Fruit fly (Drosophila melanogaster) whole organism, prepupa: ENCODE results near the gene CG5024.

Experiments used
- CG10631 ChIP-seq: fragments of 200-800 bp; sonication (Bioruptor generic); optimal IDR thresholded peaks from 2 replicates; lab custom pipeline; 2016; ENCODE audit warnings: missing biosample characterization, missing genetic modification characterization
- CG10669 ChIP-seq: fragments of 200-800 bp; sonication (Bioruptor generic); optimal IDR thresholded peaks from 3 replicates; lab custom pipeline; 2018; ENCODE audit warnings: missing biosample characterization, mild to moderate bottlenecking, missing genetic modification characterization, moderate library complexity
- CG11762 ChIP-seq: fragments of 200-800 bp; sonication (Bioruptor generic); optimal IDR thresholded peaks from 3 replicates; lab custom pipeline; 2016; ENCODE audit warnings: missing biosample characterization, missing genetic modification characterization; ENCODE audit not compliant: insufficient read depth
- CG11902 ChIP-seq: fragments of 200-800 bp; sonication (Bioruptor generic); optimal IDR thresholded peaks from 3 replicates; lab custom pipeline; 2016; ENCODE audit warnings: missing biosample characterization, missing genetic modification characterization
- CG15336 ChIP-seq: fragments of 200-800 bp; sonication (Bioruptor generic); IDR thresholded peaks from 2 replicates; pipeline ENCODE4 v1.3.6; 2022; ENCODE audit warnings: missing biosample characterization, missing genetic modification characterization
- CG1621 ChIP-seq: fragments of 200-800 bp; sonication (Bioruptor generic); optimal IDR thresholded peaks from 3 replicates; lab custom pipeline; 2018; ENCODE audit warnings: missing biosample characterization, mild to moderate bottlenecking, missing genetic modification characterization
- CG16779 ChIP-seq: fragments of 200-800 bp; sonication (Bioruptor generic); optimal IDR thresholded peaks from 3 replicates; lab custom pipeline; 2017; ENCODE audit warnings: missing biosample characterization, mild to moderate bottlenecking, missing genetic modification characterization
- CG3032 ChIP-seq: fragments of 200-800 bp; optimal IDR thresholded peaks from 2 replicates; lab custom pipeline; 2019; ENCODE audit warnings: missing biosample characterization, mild to moderate bottlenecking, missing genetic modification characterization, moderate library complexity
- CG31627 ChIP-seq: fragments of 200-800 bp; sonication (Bioruptor generic); optimal IDR thresholded peaks from 3 replicates; lab custom pipeline; 2016; ENCODE audit warnings: missing biosample characterization, missing genetic modification characterization
- CG32006 ChIP-seq: fragments of 200-800 bp; sonication (Bioruptor generic); optimal IDR thresholded peaks from 3 replicates; lab custom pipeline; 2017; ENCODE audit warnings: missing biosample characterization, mild to moderate bottlenecking, missing genetic modification characterization
- CG6792 ChIP-seq: fragments of 200-800 bp; sonication (Bioruptor generic); optimal IDR thresholded peaks from 3 replicates; lab custom pipeline; 2016; ENCODE audit warnings: missing biosample characterization, missing genetic modification characterization
- CG6808 ChIP-seq: fragments of 200-800 bp; sonication (Bioruptor generic); optimal IDR thresholded peaks from 3 replicates; lab custom pipeline; 2017; ENCODE audit warnings: missing biosample characterization, missing genetic modification characterization, mild to moderate bottlenecking, moderate library complexity, missing genetic modification reagents
- CG8119 ChIP-seq: fragments of 200-800 bp; sonication (Bioruptor generic); IDR thresholded peaks from 3 replicates; pipeline ENCODE4 v1.3.6; 2022; ENCODE audit warnings: missing biosample characterization, missing genetic modification characterization
- CG9139 ChIP-seq: fragments of 200-800 bp; sonication (Bioruptor generic); optimal IDR thresholded peaks from 3 replicates; lab custom pipeline; 2017; ENCODE audit warnings: missing biosample characterization, mild to moderate bottlenecking, missing genetic modification characterization
- Eip93F ChIP-seq: fragments of 200-800 bp; sonication (Bioruptor generic); optimal IDR thresholded peaks from 2 replicates; lab custom pipeline; 2016; ENCODE audit warnings: missing biosample characterization, mild to moderate bottlenecking, missing genetic modification characterization
- Ets96B ChIP-seq: fragments of 200-800 bp; optimal IDR thresholded peaks from 2 replicates; lab custom pipeline; 2019; ENCODE audit warnings: missing biosample characterization, mild to moderate bottlenecking, missing genetic modification characterization, moderate library complexity
- Hr38 ChIP-seq: sonication (Bioruptor generic); optimal IDR thresholded peaks from 2 replicates; lab custom pipeline; 2016; ENCODE audit warnings: missing biosample characterization, missing genetic modification characterization
- Hr39 ChIP-seq: fragments of 200-800 bp; sonication (Bioruptor generic); optimal IDR thresholded peaks from 2 replicates; lab custom pipeline; 2016; ENCODE audit warnings: missing biosample characterization, missing genetic modification characterization
- Hr4 ChIP-seq: fragments of 200-800 bp; sonication (Bioruptor generic); optimal IDR thresholded peaks from 3 replicates; lab custom pipeline; 2016; ENCODE audit warnings: missing biosample characterization, missing genetic modification characterization
- Lpt ChIP-seq: fragments of 200-800 bp; sonication (Bioruptor generic); optimal IDR thresholded peaks from 3 replicates; lab custom pipeline; 2016; ENCODE audit warnings: missing biosample characterization, missing genetic modification characterization
- OdsH ChIP-seq: fragments of 200-800 bp; sonication (Bioruptor generic); optimal IDR thresholded peaks from 3 replicates; lab custom pipeline; 2016; ENCODE audit warnings: missing biosample characterization, missing genetic modification characterization
- Smox ChIP-seq: fragments of 200-800 bp; sonication (Bioruptor generic); optimal IDR thresholded peaks from 3 replicates; lab custom pipeline; 2016; ENCODE audit warnings: missing biosample characterization, missing genetic modification characterization
- Sox102F ChIP-seq: fragments of 200-800 bp; sonication (Bioruptor generic); optimal IDR thresholded peaks from 2 replicates; lab custom pipeline; 2016; ENCODE audit warnings: missing biosample characterization, mild to moderate bottlenecking, missing genetic modification characterization
- Sox14 ChIP-seq: fragments of 200-800 bp; sonication (Bioruptor generic); optimal IDR thresholded peaks from 3 replicates; lab custom pipeline; 2016; ENCODE audit warnings: missing biosample characterization, missing genetic modification characterization
- achi ChIP-seq: fragments of 200-800 bp; sonication (Bioruptor generic); optimal IDR thresholded peaks from 3 replicates; lab custom pipeline; 2016; ENCODE audit warnings: missing biosample characterization, missing genetic modification characterization
- cyc ChIP-seq: fragments of 200-800 bp; sonication (Bioruptor generic); optimal IDR thresholded peaks from 3 replicates; lab custom pipeline; 2016; ENCODE audit warnings: missing biosample characterization, missing genetic modification characterization
- dac ChIP-seq: fragments of 200-800 bp; sonication (Bioruptor generic); optimal IDR thresholded peaks from 2 replicates; lab custom pipeline; 2017; ENCODE audit warnings: missing biosample characterization, mild to moderate bottlenecking, missing genetic modification characterization
- esn ChIP-seq: fragments of 200-800 bp; sonication (Bioruptor generic); optimal IDR thresholded peaks from 2 replicates; lab custom pipeline; 2016; ENCODE audit warnings: missing biosample characterization, mild to moderate bottlenecking, missing genetic modification characterization, moderate library complexity
- fkh ChIP-seq: fragments of 200-800 bp; sonication (Bioruptor generic); optimal IDR thresholded peaks from 3 replicates; lab custom pipeline; 2017; ENCODE audit warnings: missing biosample characterization, mild to moderate bottlenecking, missing genetic modification characterization, moderate library complexity
- pdm3 ChIP-seq: fragments of 200-800 bp; sonication (Bioruptor generic); optimal IDR thresholded peaks from 3 replicates; lab custom pipeline; 2016; ENCODE audit warnings: missing biosample characterization, missing genetic modification characterization
- topi ChIP-seq: fragments of 200-800 bp; sonication (Bioruptor generic); optimal IDR thresholded peaks from 3 replicates; lab custom pipeline; 2016; ENCODE audit warnings: missing biosample characterization, missing genetic modification characterization

The CG5024 gene

dm6 chr3R:25806145-25806544, 4.8 kb upstream of the CG5024 start, which contains the start of gene BG642167:
Gene BG642167, plus strand, starts transcription at chr3R:25806445.
- TF ChIP-seq CG6808 (GFP tag; lab: Kevin White, UChicago) = no peak
- TF ChIP-seq topi (GFP tag; lab: Kevin White, UChicago) = no peak

- TF ChIP-seq Hr39 (GFP tag; lab: Kevin White, UChicago) = no peak
- no peak for TF ChIP-seq Sox102F (GFP tag; lab: Kevin White, UChicago)
- TF ChIP-seq CG10669 = no peak
- no peak for TF ChIP-seq topi (GFP tag; lab: Kevin White, UChicago)
- TF ChIP-seq Sox14 (GFP tag; lab: Kevin White, UChicago) = no peak
- TF ChIP-seq cyc = no peak
- TF ChIP-seq CG3032 (tag; lab: Kevin White, UChicago) = no peak
- TF ChIP-seq CG11762 (GFP tag; lab: Kevin White, UChicago) = no peak
- no peak for TF ChIP-seq CG1621 (tag; lab: Kevin White, UChicago)
- no peak for TF ChIP-seq Hr4 (GFP tag; lab: Kevin White, UChicago)
- no peak for TF ChIP-seq pdm3 (GFP tag; lab: Kevin White, UChicago)
- TF ChIP-seq achi = no peak
- no peak for TF ChIP-seq OdsH (GFP tag; lab: Kevin White, UChicago)
- no peak for TF ChIP-seq Ets96B (tag; lab: Kevin White, UChicago)
- TF ChIP-seq CG10631 (GFP tag; lab: Kevin White, UChicago) = no peak
- no peak for TF ChIP-seq Hr38 (GFP tag; lab: Kevin White, UChicago)
- TF ChIP-seq CG8119 = no peak
- no peak for TF ChIP-seq esn (GFP tag; lab: Kevin White, UChicago)
- TF ChIP-seq CG6792 (GFP tag; lab: Kevin White, UChicago) = no peak
Measured at dm6 chr3R:25811611-25812010, 715 bp downstream of the CG5024 start, which contains the start of the genes Acam and CG17770. Gene Acam, plus strand, starts transcription at chr3R:25811911. Gene CG17770, plus strand, starts transcription at chr3R:25811911.

- TF ChIP-seq CG15336 (GFP tag; lab: Robert Waterston, UW) = no peak
- no peak for TF ChIP-seq CG32006 (GFP tag; lab: Kevin White, UChicago)
- no peak for TF ChIP-seq CG9139
- TF ChIP-seq CG16779 = no peak
- TF ChIP-seq achi = no peak
- no peak for TF ChIP-seq CG3032 (tag; lab: Kevin White, UChicago)
Measured at dm6 chr3R:25815179-25815578, 4.3 kb downstream of the CG5024 start, which contains the start of gene CG14354. Gene CG14354, plus strand, starts transcription at chr3R:25815479.

dm6 chr3R:25829598-25829997, 18.7 kb downstream of the CG5024 start, which contains the start of gene Mst57Dc:
Gene Mst57Dc, minus strand, starts transcription at chr3R:25829698.
- no peak for TF ChIP-seq CG31627 (GFP tag; lab: Kevin White, UChicago)

- TF ChIP-seq Smox (GFP tag; lab: Kevin White, UChicago) (no peak), CG11762 (GFP tag; lab: Kevin White, UChicago) (no peak), Eip93F (GFP tag; lab: Kevin White, UChicago) (no peak), fkh (GFP tag; lab: Kevin White, UChicago) (no peak), Sox14 (GFP tag; lab: Kevin White, UChicago) (no peak), dac (GFP tag; lab: Kevin White, UChicago) (no peak), CG11902 (GFP tag; lab: Kevin White, UChicago) (no peak), Lpt (GFP tag; lab: Kevin White, UChicago) (no peak), Hr39 (GFP tag; lab: Kevin White, UChicago) (no peak), pdm3 (GFP tag; lab: Kevin White, UChicago) (no peak), Sox102F (GFP tag; lab: Kevin White, UChicago) (no peak), topi (GFP tag; lab: Kevin White, UChicago) (no peak), CG6792 (GFP tag; lab: Kevin White, UChicago) (no peak)
- TF ChIP-seq, all 60 proteins: peak for 0
Measured at dm6 chr3R:25830128-25830527, 19.2 kb downstream of the CG5024 start, which contains the start of gene Sfp96F. Gene Sfp96F, minus strand, starts transcription at chr3R:25830228.
